Fruit fly (Drosophila melanogaster) whole organism, embryonic: ENCODE results near the gene NELF-B.
A peak's percentile ranks its signal among the peaks of the same experiment; 100 is the strongest.

Experiments used
- ATbp ChIP-seq: fragments of 200-800 bp; sonication (Bioruptor generic); optimal IDR thresholded peaks from 2 replicates; lab custom pipeline; 2017; ENCODE audit warnings: missing biosample characterization, mild to moderate bottlenecking, missing genetic modification characterization, missing genetic modification reagents
- Atf3 ChIP-seq: fragments of 200-800 bp; sonication (Bioruptor generic); optimal IDR thresholded peaks from 3 replicates; lab custom pipeline; 2016; ENCODE audit warnings: missing biosample characterization, missing genetic modification characterization
- CG1024 ChIP-seq: fragments of 200-800 bp; sonication (Bioruptor generic); IDR thresholded peaks from 2 replicates; pipeline ENCODE4 v1.3.6; 2022; ENCODE audit warnings: missing biosample characterization, missing genetic modification characterization
- CG12219 ChIP-seq: fragments of 200-800 bp; sonication (Bioruptor generic); optimal IDR thresholded peaks from 3 replicates; lab custom pipeline; 2018; ENCODE audit warnings: missing biosample characterization, mild to moderate bottlenecking, missing genetic modification characterization
- CG12744 ChIP-seq: fragments of 200-800 bp; sonication (Bioruptor generic); optimal IDR thresholded peaks from 2 replicates; lab custom pipeline; 2016; ENCODE audit warnings: missing biosample characterization, missing genetic modification characterization
- CG15696 ChIP-seq: fragments of 200-800 bp; sonication (Bioruptor generic); optimal IDR thresholded peaks from 2 replicates; lab custom pipeline; 2019; ENCODE audit warnings: missing biosample characterization, mild to moderate bottlenecking, missing genetic modification characterization, moderate library complexity
- CG16863 ChIP-seq: fragments of 200-800 bp; sonication (Bioruptor generic); optimal IDR thresholded peaks from 3 replicates; lab custom pipeline; 2016; ENCODE audit warnings: missing biosample characterization, missing genetic modification characterization
- CG17186 ChIP-seq: fragments of 200-800 bp; sonication (Bioruptor generic); optimal IDR thresholded peaks from 3 replicates; lab custom pipeline; 2017; ENCODE audit warnings: missing biosample characterization, missing genetic modification reagents, missing genetic modification characterization
- CG17568 ChIP-seq: fragments of 200-800 bp; sonication (Bioruptor generic); optimal IDR thresholded peaks from 2 replicates; lab custom pipeline; 2018; ENCODE audit warnings: missing biosample characterization, mild to moderate bottlenecking, missing genetic modification characterization, moderate library complexity
- CG18262 ChIP-seq: fragments of 200-800 bp; optimal IDR thresholded peaks from 3 replicates; lab custom pipeline; 2019; ENCODE audit warnings: missing biosample characterization, mild to moderate bottlenecking, missing genetic modification characterization, moderate library complexity
- CG18764 ChIP-seq: fragments of 200-800 bp; sonication (Bioruptor generic); optimal IDR thresholded peaks from 3 replicates; lab custom pipeline; 2016; ENCODE audit warnings: missing biosample characterization, missing genetic modification characterization
- CG30403 ChIP-seq: fragments of 200-800 bp; sonication (Bioruptor generic); optimal IDR thresholded peaks from 3 replicates; lab custom pipeline; 2016; ENCODE audit warnings: missing biosample characterization, missing genetic modification characterization
- CG30431 ChIP-seq: fragments of 200-800 bp; sonication (Bioruptor generic); optimal IDR thresholded peaks from 2 replicates; lab custom pipeline; 2017; ENCODE audit warnings: missing biosample characterization, missing genetic modification characterization
- CG31388 ChIP-seq: fragments of 200-800 bp; sonication (Bioruptor generic); optimal IDR thresholded peaks from 2 replicates; lab custom pipeline; 2016; ENCODE audit warnings: missing biosample characterization, missing genetic modification characterization
- CG33213 ChIP-seq: fragments of 200-800 bp; sonication (Bioruptor generic); optimal IDR thresholded peaks from 3 replicates; lab custom pipeline; 2016; ENCODE audit warnings: missing biosample characterization, missing genetic modification characterization
- CG4360 ChIP-seq: fragments of 200-800 bp; sonication (Bioruptor generic); IDR thresholded peaks from 2 replicates; pipeline ENCODE4 v1.3.6; 2022; ENCODE audit warnings: missing biosample characterization, missing genetic modification characterization
- CG43689 ChIP-seq: fragments of 200-800 bp; sonication (Bioruptor generic); IDR thresholded peaks from 2 replicates; pipeline ENCODE4 v1.3.6; 2022; ENCODE audit warnings: missing biosample characterization, missing genetic modification characterization
- CG6254 ChIP-seq: fragments of 200-800 bp; sonication (Bioruptor generic); optimal IDR thresholded peaks from 3 replicates; lab custom pipeline; 2017; ENCODE audit warnings: mild to moderate bottlenecking, missing biosample characterization, missing genetic modification reagents, missing genetic modification characterization
- CG6654 ChIP-seq: fragments of 200-800 bp; sonication (Bioruptor generic); optimal IDR thresholded peaks from 2 replicates; lab custom pipeline; 2017; ENCODE audit warnings: missing biosample characterization, mild to moderate bottlenecking, missing genetic modification characterization
- CG7987 ChIP-seq: fragments of 200-800 bp; sonication (Bioruptor generic); optimal IDR thresholded peaks from 2 replicates; lab custom pipeline; 2018; ENCODE audit warnings: missing biosample characterization, mild to moderate bottlenecking, missing genetic modification characterization, moderate library complexity
- CG8924 ChIP-seq: fragments of 200-800 bp; optimal IDR thresholded peaks from 3 replicates; lab custom pipeline; 2019; ENCODE audit warnings: missing biosample characterization, mild to moderate bottlenecking, missing genetic modification characterization, moderate library complexity
- CG9932 ChIP-seq: fragments of 200-800 bp; sonication (Bioruptor generic); IDR thresholded peaks from 2 replicates; pipeline ENCODE4 v1.3.6; 2022; ENCODE audit warnings: missing biosample characterization, missing genetic modification characterization
- Chrac-16 ChIP-seq: fragments of 200-800 bp; sonication (Bioruptor generic); optimal IDR thresholded peaks from 3 replicates; lab custom pipeline; 2016; ENCODE audit warnings: missing biosample characterization, missing genetic modification characterization
- D ChIP-seq, 2 experiments: fragments of 200-800 bp in 1 of 2; fragments of >200 bp in 1 of 2; sonication (Bioruptor generic) in 1 of 2; optimal IDR thresholded peaks; 2 replicates in 1 of 2; 3 replicates in 1 of 2; lab custom pipeline; 2017; ENCODE audit warnings: mild to moderate bottlenecking in 1 of 2, missing biosample characterization in 1 of 2, missing genetic modification characterization in 1 of 2, missing genetic modification reagents in 1 of 2
- Fer2 ChIP-seq: fragments of 200-800 bp; sonication (Bioruptor generic); optimal IDR thresholded peaks from 2 replicates; lab custom pipeline; 2018; ENCODE audit warnings: missing biosample characterization, mild to moderate bottlenecking, missing genetic modification characterization, moderate library complexity
- HHEX ChIP-seq: fragments of 200-800 bp; sonication (Bioruptor generic); optimal IDR thresholded peaks from 3 replicates; lab custom pipeline; 2017; ENCODE audit warnings: missing biosample characterization, mild to moderate bottlenecking, missing genetic modification characterization, missing genetic modification reagents
- MESR4 ChIP-seq: fragments of 200-800 bp; sonication (Bioruptor generic); optimal IDR thresholded peaks from 2 replicates; lab custom pipeline; 2018; ENCODE audit warnings: missing biosample characterization, mild to moderate bottlenecking, missing genetic modification characterization, moderate library complexity
- Six4 ChIP-seq: fragments of 200-800 bp; sonication (Bioruptor generic); optimal IDR thresholded peaks from 2 replicates; lab custom pipeline; 2016; ENCODE audit warnings: missing biosample characterization, missing genetic modification characterization
- Spps ChIP-seq: fragments of 200-800 bp; sonication (Bioruptor generic); optimal IDR thresholded peaks from 2 replicates; lab custom pipeline; 2018; ENCODE audit warnings: missing biosample characterization, mild to moderate bottlenecking, missing genetic modification characterization
- ab ChIP-seq: fragments of 200-800 bp; sonication (Bioruptor generic); optimal IDR thresholded peaks from 2 replicates; lab custom pipeline; 2016; ENCODE audit warnings: missing biosample characterization, missing genetic modification characterization
- ase ChIP-seq: fragments of 200-800 bp; sonication (Bioruptor generic); IDR thresholded peaks from 3 replicates; pipeline ENCODE4 v1.3.6; 2022; ENCODE audit warnings: missing biosample characterization, missing genetic modification characterization
- bab2 ChIP-seq: fragments of 200-800 bp; sonication (Bioruptor generic); optimal IDR thresholded peaks from 2 replicates; lab custom pipeline; 2016; ENCODE audit warnings: missing biosample characterization, missing genetic modification characterization
- bowl ChIP-seq: fragments of 200-800 bp; sonication (Bioruptor generic); IDR thresholded peaks from 2 replicates; pipeline ENCODE4 v1.3.6; 2022; ENCODE audit warnings: missing biosample characterization, missing genetic modification characterization
- cato ChIP-seq: fragments of 200-800 bp; sonication (Bioruptor generic); optimal IDR thresholded peaks from 2 replicates; lab custom pipeline; 2016; ENCODE audit warnings: missing biosample characterization, missing genetic modification characterization, borderline replicate concordance
- danr ChIP-seq: fragments of 200-800 bp; sonication (Bioruptor generic); IDR thresholded peaks from 2 replicates; pipeline ENCODE4 v1.3.6; 2022; ENCODE audit warnings: missing biosample characterization, missing genetic modification characterization
- fd64A ChIP-seq: fragments of 200-800 bp; sonication (Bioruptor generic); optimal IDR thresholded peaks from 3 replicates; lab custom pipeline; 2018; ENCODE audit warnings: missing biosample characterization, mild to moderate bottlenecking, missing genetic modification characterization
- inv ChIP-seq: fragments of 200-800 bp; sonication (Bioruptor generic); IDR thresholded peaks from 2 replicates; pipeline ENCODE4 v1.3.6; 2022; ENCODE audit warnings: missing biosample characterization, missing genetic modification characterization; ENCODE audit not compliant: partially characterized antibody
- kah ChIP-seq: fragments of 200-800 bp; sonication (Bioruptor generic); optimal IDR thresholded peaks from 2 replicates; lab custom pipeline; 2018; ENCODE audit warnings: missing biosample characterization, mild to moderate bottlenecking, missing genetic modification characterization
- lbe ChIP-seq: fragments of 200-800 bp; sonication (Bioruptor generic); optimal IDR thresholded peaks from 2 replicates; lab custom pipeline; 2016; ENCODE audit warnings: missing biosample characterization, mild to moderate bottlenecking, missing genetic modification characterization
- lola ChIP-seq, 3 experiments: fragments of >200 bp in 2 of 3; fragments of 200-800 bp in 1 of 3; sonication (Bioruptor generic) in 1 of 3; optimal IDR thresholded peaks; 2 replicates each; lab custom pipeline; 2017 to 2019; ENCODE audit warnings: missing biosample characterization in 3 of 3, missing genetic modification characterization in 3 of 3, mild to moderate bottlenecking in 1 of 3, moderate library complexity in 1 of 3
- luna ChIP-seq: fragments of 200-800 bp; sonication (Bioruptor generic); optimal IDR thresholded peaks from 2 replicates; lab custom pipeline; 2016; ENCODE audit warnings: missing biosample characterization, missing genetic modification characterization
- psq ChIP-seq: fragments of 200-800 bp; sonication (Bioruptor generic); optimal IDR thresholded peaks from 2 replicates; lab custom pipeline; 2017; ENCODE audit warnings: missing biosample characterization, missing genetic modification characterization
- salm ChIP-seq: fragments of 200-800 bp; sonication (Bioruptor generic); optimal IDR thresholded peaks from 2 replicates; lab custom pipeline; 2018; ENCODE audit warnings: missing biosample characterization, mild to moderate bottlenecking, missing genetic modification characterization
- schlank ChIP-seq: fragments of 200-800 bp; sonication (Bioruptor generic); optimal IDR thresholded peaks from 2 replicates; lab custom pipeline; 2018; ENCODE audit warnings: missing biosample characterization, mild to moderate bottlenecking, missing genetic modification characterization
- seq ChIP-seq: fragments of 200-800 bp; sonication (Bioruptor generic); IDR thresholded peaks from 2 replicates; pipeline ENCODE4 v1.3.6; 2022; ENCODE audit warnings: missing biosample characterization, missing genetic modification characterization
- sima ChIP-seq: fragments of 200-800 bp; sonication (Bioruptor generic); optimal IDR thresholded peaks from 2 replicates; lab custom pipeline; 2016; ENCODE audit warnings: missing biosample characterization, missing genetic modification characterization
- tap ChIP-seq: fragments of 200-800 bp; optimal IDR thresholded peaks from 3 replicates; lab custom pipeline; 2019; ENCODE audit warnings: missing biosample characterization, mild to moderate bottlenecking, missing genetic modification characterization, moderate library complexity
- trh ChIP-seq: fragments of 200-800 bp; sonication (Bioruptor generic); optimal IDR thresholded peaks from 2 replicates; lab custom pipeline; 2016; ENCODE audit warnings: missing biosample characterization, missing genetic modification characterization
- wek ChIP-seq: fragments of 200-800 bp; sonication (Bioruptor generic); optimal IDR thresholded peaks from 3 replicates; lab custom pipeline; 2018; ENCODE audit warnings: missing biosample characterization, mild to moderate bottlenecking, missing genetic modification characterization, moderate library complexity
- zen ChIP-seq: fragments of 200-800 bp; sonication (Bioruptor generic); optimal IDR thresholded peaks from 3 replicates; lab custom pipeline; 2018; ENCODE audit warnings: missing biosample characterization, mild to moderate bottlenecking, missing genetic modification characterization, moderate library complexity

Gene NELF-B

DNA sequence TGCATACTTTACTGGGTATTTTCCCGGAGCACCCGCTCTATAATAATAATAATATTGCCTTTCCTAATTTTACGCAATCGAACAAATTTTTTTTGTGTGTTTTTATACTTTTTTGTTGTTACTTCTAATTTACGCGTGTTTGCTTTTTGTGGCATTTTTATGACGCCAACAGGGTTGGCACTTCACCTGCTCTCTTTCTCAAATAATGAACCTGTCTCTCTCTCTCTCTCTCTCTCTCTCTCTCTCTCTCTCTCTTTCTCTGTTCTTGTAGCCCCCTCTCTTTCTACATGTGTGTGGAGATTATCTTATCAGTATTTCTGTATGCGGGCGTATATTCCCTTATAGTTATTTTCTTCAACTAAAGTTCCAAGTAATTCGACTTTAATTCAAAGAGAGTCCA is 37.5 kb downstream of the NELF-B start (continued):
- TF ChIP-seq CG18262 (tag; lab: Kevin White, UChicago) (peak; percentile 17), bab2 (peak; percentile 47), MESR4 (GFP tag; lab: Kevin White, UChicago) (no peak), CG30431 (GFP tag; lab: Kevin White, UChicago) (no peak), wek (GFP tag; lab: Kevin White, UChicago) (peak; percentile 67), tap (tag; lab: Kevin White, UChicago) (peak; percentile 55), CG31388 (GFP tag; lab: Kevin White, UChicago) (no peak), fd64A (GFP tag; lab: Kevin White, UChicago) (peak; percentile 79), CG17568 (GFP tag; lab: Kevin White, UChicago) (peak; percentile 74), CG12219 (GFP tag; lab: Kevin White, UChicago) (peak; percentile 54), trh (GFP tag; lab: Kevin White, UChicago) (no peak), cato (GFP tag; lab: Kevin White, UChicago) (no peak), CG6254 (GFP tag; lab: Kevin White, UChicago) (peak; percentile 42), CG15696 (no peak), CG8924 (peak; percentile 31), luna (GFP tag; lab: Kevin White, UChicago) (peak; percentile 21), salm (peak; percentile 30), seq (GFP tag; lab: Robert Waterston, UW) (no peak; the same call in 1 of the 2 replicates), Chrac-16 (no peak), Atf3 (peak; percentile 28), bowl (0 out of 2 replicates have a peak, but pooled peaks have one; percentile 34), Six4 (peak; percentile 22), ase (GFP tag; lab: Robert Waterston, UW) (no peak), Spps (tag; lab: Kevin White, UChicago) (no peak), CG18764 (GFP tag; lab: Kevin White, UChicago) (peak; percentile 14), ab (GFP tag; lab: Kevin White, UChicago) (no peak), HHEX (GFP tag; lab: Kevin White, UChicago) (peak; percentile 76), CG43689 (GFP tag; lab: Robert Waterston, UW) (no peak), inv (GFP tag; lab: Robert Waterston, UW) (no peak), CG7987 (GFP tag; lab: Kevin White, UChicago) (peak; percentile 46), Fer2 (tag; lab: Kevin White, UChicago) (peak; percentile 26), psq (GFP tag; lab: Kevin White, UChicago) (no peak), kah (GFP tag; lab: Kevin White, UChicago) (peak; percentile 61), CG6654 (GFP tag; lab: Kevin White, UChicago) (no peak), CG9932 (GFP tag; lab: Robert Waterston, UW) (peak; percentile 36), CG33213 (GFP tag; lab: Kevin White, UChicago) (peak; percentile 18), CG12744 (peak; percentile 6), lola (GFP tag; optimal IDR thresholded peaks at IDR 0.05; lab: Kevin White, UChicago) (peak in 1 of 3 experiments; percentile 15), ATbp (GFP tag; lab: Kevin White, UChicago) (peak; percentile 85), CG4360 (GFP tag; lab: Robert Waterston, UW) (peak; percentile 59), CG30403 (GFP tag; lab: Kevin White, UChicago) (no peak), schlank (tag; lab: Kevin White, UChicago) (peak; percentile 51), CG17186 (GFP tag; lab: Kevin White, UChicago) (no peak), danr (GFP tag; lab: Robert Waterston, UW) (no peak), CG1024 (GFP tag; lab: Robert Waterston, UW) (no peak), D (optimal IDR thresholded peaks at IDR 0.05; lab: Kevin White, UChicago) (no peak), D (GFP tag; optimal IDR thresholded peaks at IDR 0.05; lab: Kevin White, UChicago) (peak; percentile 39), lbe (GFP tag; lab: Kevin White, UChicago) (peak; percentile 2), sima (GFP tag; lab: Kevin White, UChicago) (no peak), zen (tag; lab: Kevin White, UChicago) (no peak), CG16863 (GFP tag; lab: Kevin White, UChicago) (peak; percentile 34)
